Worm (Caenorhabditis elegans) whole organism, young adult: ENCODE data around the gene B0244.10.

Source experiments
- B0035.1 ChIP-seq: sonication (generic microtip); optimal IDR thresholded peaks from 2 replicates; lab custom pipeline; 2016; ENCODE audit warnings: missing genetic modification characterization, mild to moderate bottlenecking, missing compliant biosample characterization, missing genotype, missing genetic modification reagents
- B0261.1 ChIP-seq: sonication (generic microtip); optimal IDR thresholded peaks from 2 replicates; lab custom pipeline; 2016; ENCODE audit warnings: mild to moderate bottlenecking, missing genetic modification characterization, moderate library complexity, missing compliant biosample characterization
- K12H6.12 ChIP-seq: fragments of 200-800 bp; sonication (Bioruptor generic); optimal IDR thresholded peaks from 2 replicates; lab custom pipeline; 2018; ENCODE audit warnings: mild to moderate bottlenecking, missing genetic modification characterization, missing compliant biosample characterization
- ZK185.1 ChIP-seq: sonication (generic microtip); optimal IDR thresholded peaks from 2 replicates; lab custom pipeline; 2016; ENCODE audit warnings: mild to moderate bottlenecking, missing genetic modification characterization, missing compliant biosample characterization; ENCODE audit not compliant: poor library complexity, severe bottlenecking
- aptf-3 ChIP-seq: fragments of 200-800 bp; sonication (Bioruptor generic); IDR thresholded peaks from 2 replicates; pipeline ENCODE4 v1.3.6; 2022; ENCODE audit warnings: missing genetic modification characterization, missing compliant biosample characterization
- atf-7 ChIP-seq: sonication (generic microtip); optimal IDR thresholded peaks from 2 replicates; lab custom pipeline; 2017; ENCODE audit warnings: mild to moderate bottlenecking, missing genetic modification characterization, missing compliant biosample characterization
- attf-6 ChIP-seq: fragments of 200-800 bp; sonication (Bioruptor generic); IDR thresholded peaks from 2 replicates; pipeline ENCODE4 v1.3.6; 2022; ENCODE audit warnings: missing genetic modification reagents, missing genetic modification characterization, missing compliant biosample characterization
- cebp-1 ChIP-seq, 2 experiments: fragments of 200-800 bp in 1 of 2; sonication (Bioruptor generic) in 1 of 2; sonication (generic microtip) in 1 of 2; IDR thresholded peaks in 1 of 2; optimal IDR thresholded peaks in 1 of 2; 2 replicates each; pipeline versions ENCODE4 v1.3.6 to Lab custom; 2017 to 2022; ENCODE audit warnings: missing compliant biosample characterization in 2 of 2, missing genetic modification characterization in 2 of 2, mild to moderate bottlenecking in 1 of 2, missing genetic modification reagents in 1 of 2, moderate library complexity in 1 of 2
- ceh-27 ChIP-seq: fragments of 200-800 bp; sonication (Bioruptor generic); optimal IDR thresholded peaks from 2 replicates; lab custom pipeline; 2018; ENCODE audit warnings: mild to moderate bottlenecking, missing genetic modification characterization, moderate library complexity, missing compliant biosample characterization
- ceh-40 ChIP-seq: fragments of 200-800 bp; sonication (Bioruptor generic); IDR thresholded peaks from 2 replicates; pipeline ENCODE4 v1.3.6; 2022; ENCODE audit warnings: missing genetic modification characterization, missing compliant biosample characterization
- chd-7 ChIP-seq: sonication (generic microtip); optimal IDR thresholded peaks from 2 replicates; lab custom pipeline; 2016; ENCODE audit warnings: mild to moderate bottlenecking, missing genetic modification characterization, moderate library complexity, missing compliant biosample characterization
- die-1 ChIP-seq: sonication (generic microtip); optimal IDR thresholded peaks from 2 replicates; lab custom pipeline; 2016; ENCODE audit warnings: missing genotype, mild to moderate bottlenecking, missing genetic modification characterization, missing compliant biosample characterization
- hmg-1.2 ChIP-seq: fragments of 200-800 bp; sonication (Bioruptor generic); IDR thresholded peaks from 2 replicates; pipeline ENCODE4 v1.3.6; 2022; ENCODE audit warnings: missing genetic modification reagents, missing genetic modification characterization, missing compliant biosample characterization
- lag-1 ChIP-seq: fragments of 200-800 bp; sonication (Bioruptor generic); IDR thresholded peaks from 2 replicates; pipeline ENCODE4 v1.3.6; 2022; ENCODE audit warnings: missing genetic modification reagents, missing genetic modification characterization, missing compliant biosample characterization
- lin-35 ChIP-seq, 3 experiments: fragments of 150-350 bp in 2 of 3; sonication (generic microtip) in 1 of 3; optimal IDR thresholded peaks; 2 replicates each; lab custom pipeline; 2014 to 2018; ENCODE audit warnings: missing biosample characterization in 3 of 3, missing genetic modification characterization in 3 of 3, missing genetic modification reagents in 3 of 3
- lin-40 ChIP-seq: sonication (generic microtip); optimal IDR thresholded peaks from 2 replicates; lab custom pipeline; 2016; ENCODE audit warnings: missing genetic modification characterization, mild to moderate bottlenecking, missing compliant biosample characterization, missing genotype, missing genetic modification reagents
- lsl-1 ChIP-seq: fragments of 200-800 bp; sonication (Bioruptor generic); optimal IDR thresholded peaks from 2 replicates; lab custom pipeline; 2018; ENCODE audit warnings: mild to moderate bottlenecking, missing genetic modification characterization, moderate library complexity, missing compliant biosample characterization
- lsy-27 ChIP-seq: sonication (generic microtip); optimal IDR thresholded peaks from 2 replicates; lab custom pipeline; 2017; ENCODE audit warnings: missing genetic modification characterization, mild to moderate bottlenecking, missing compliant biosample characterization, antibody characterized with exemption, missing genotype, borderline replicate concordance; ENCODE audit not compliant: insufficient read depth
- mcd-1 ChIP-seq: fragments of 200-800 bp; sonication (Bioruptor generic); IDR thresholded peaks from 2 replicates; pipeline ENCODE4 v1.3.6; 2022; ENCODE audit warnings: missing genetic modification reagents, missing genetic modification characterization, missing compliant biosample characterization
- mxl-1 ChIP-seq: sonication (generic microtip); optimal IDR thresholded peaks from 2 replicates; lab custom pipeline; 2016; ENCODE audit warnings: missing genetic modification characterization, missing compliant biosample characterization
- nfya-1 ChIP-seq: sonication (generic microtip); optimal IDR thresholded peaks from 2 replicates; lab custom pipeline; 2017; ENCODE audit warnings: antibody characterized with exemption, missing compliant biosample characterization, missing genetic modification characterization, borderline replicate concordance; ENCODE audit not compliant: insufficient read depth
- nfya-2 ChIP-seq: fragments of 200-800 bp; sonication (Bioruptor generic); IDR thresholded peaks from 2 replicates; pipeline ENCODE4 v1.3.6; 2022; ENCODE audit warnings: missing genetic modification reagents, missing genetic modification characterization, missing compliant biosample characterization
- nfyb-1 ChIP-seq: fragments of 200-800 bp; sonication (Bioruptor generic); IDR thresholded peaks from 2 replicates; pipeline ENCODE4 v1.3.6; 2022; ENCODE audit warnings: missing genetic modification reagents, missing genetic modification characterization, missing compliant biosample characterization
- rcor-1 ChIP-seq: fragments of 200-800 bp; sonication (Bioruptor generic); IDR thresholded peaks from 2 replicates; pipeline ENCODE4 v1.3.6; 2022; ENCODE audit warnings: missing genetic modification reagents, missing genetic modification characterization, missing compliant biosample characterization
- rpc-1 ChIP-seq, 2 experiments: fragments of 150-350 bp in 1 of 2; sonication (generic microtip) in 1 of 2; optimal IDR thresholded peaks; 2 replicates each; lab custom pipeline; 2014 to 2018; ENCODE audit warnings: missing biosample characterization in 1 of 2, missing genetic modification characterization in 1 of 2, missing genetic modification reagents in 1 of 2, missing genotype in 1 of 2
- sdz-38 ChIP-seq: sonication (generic microtip); optimal IDR thresholded peaks from 2 replicates; lab custom pipeline; 2016; ENCODE audit warnings: missing genotype, missing genetic modification characterization, missing compliant biosample characterization
- snpc-1.1 ChIP-seq: sonication (generic microtip); optimal IDR thresholded peaks from 2 replicates; lab custom pipeline; 2017; ENCODE audit warnings: missing genetic modification characterization, mild to moderate bottlenecking, missing compliant biosample characterization, antibody characterized with exemption, moderate library complexity, missing genotype, missing genetic modification reagents; ENCODE audit not compliant: insufficient read depth
- snpc-3.4 ChIP-seq: sonication (generic microtip); optimal IDR thresholded peaks from 2 replicates; lab custom pipeline; 2017; ENCODE audit warnings: missing genetic modification characterization, mild to moderate bottlenecking, missing compliant biosample characterization, antibody characterized with exemption, moderate library complexity, missing genotype, missing genetic modification reagents
- somi-1 ChIP-seq: fragments of 200-800 bp; sonication (Bioruptor generic); optimal IDR thresholded peaks from 2 replicates; lab custom pipeline; 2018; ENCODE audit warnings: mild to moderate bottlenecking, missing genetic modification characterization, missing compliant biosample characterization
- tbp1 ChIP-seq: fragments of 200-800 bp; sonication (Bioruptor generic); optimal IDR thresholded peaks from 2 replicates; lab custom pipeline; 2018; ENCODE audit warnings: mild to moderate bottlenecking, missing genetic modification characterization, missing compliant biosample characterization
- zfh-2 ChIP-seq: fragments of 200-800 bp; sonication (Bioruptor generic); conservative IDR thresholded peaks from 2 replicates; pipeline ENCODE4 v1.3.6; 2022; ENCODE audit warnings: missing genetic modification reagents, missing genetic modification characterization, missing compliant biosample characterization
- ztf-3 ChIP-seq: fragments of 200-800 bp; sonication (Bioruptor generic); optimal IDR thresholded peaks from 2 replicates; lab custom pipeline; 2018; ENCODE audit warnings: mild to moderate bottlenecking, missing genetic modification characterization, missing compliant biosample characterization

B0244.10 gene

ce11 chrIII:5755204-5755603 is 20.2 kb downstream of the B0244.10 start, which contains the start of gene ida-1 (continued):
- TF ChIP-seq lag-1 (GFP tag; lab: Robert Waterston, UW) (no peak), B0261.1 (tag; lab: Kevin White, UChicago) (no peak), nfya-2 (no peak), attf-6 (GFP tag; lab: Robert Waterston, UW) (no peak)

ce11 chrIII:5757492-5758045 is 22.6 kb downstream of the B0244.10 start:
- TF ChIP-seq nfya-1 (no peak), somi-1 (GFP tag; lab: Kevin White, UChicago) (no peak), rpc-1 (optimal IDR thresholded peaks at IDR 0.05; lab: Kevin White, UChicago) (no peak), rpc-1 (tag; optimal IDR thresholded peaks at IDR 0.05; lab: Kevin White, UChicago) (no peak), die-1 (no peak), lsy-27 (tag; lab: Kevin White, UChicago) (no peak), mxl-1 (tag; lab: Kevin White, UChicago) (no peak), sdz-38 (tag; lab: Kevin White, UChicago) (no peak), lin-40 (tag; lab: Kevin White, UChicago) (no peak), B0035.1 (tag; lab: Kevin White, UChicago) (no peak), snpc-1.1 (no peak), snpc-3.4 (no peak), aptf-3 (GFP tag; lab: Robert Waterston, UW) (no peak), tbp1 (GFP tag; lab: Kevin White, UChicago) (no peak), rcor-1 (GFP tag; lab: Robert Waterston, UW) (no peak)

- TF ChIP-seq atf-7 = peak; percentile 95
- peak; percentile 28; the same call in 1 of the 2 replicates for TF ChIP-seq zfh-2 (GFP tag; lab: Robert Waterston, UW)
- TF ChIP-seq K12H6.12 (tag; lab: Kevin White, UChicago) = peak; percentile 53
- peak; percentile 31 for TF ChIP-seq lin-40 (tag; lab: Kevin White, UChicago)
- TF ChIP-seq ceh-27 (GFP tag; lab: Kevin White, UChicago) = peak; percentile 17
- 0 out of 2 replicates have a peak, but pooled peaks have one; percentile 35 for TF ChIP-seq rcor-1 (GFP tag; lab: Robert Waterston, UW)
- 0 out of 2 replicates have a peak, but pooled peaks have one; percentile 48 for TF ChIP-seq mcd-1
- no peak for TF ChIP-seq lsl-1 (GFP tag; lab: Kevin White, UChicago)
- TF ChIP-seq ztf-3 (GFP tag; lab: Kevin White, UChicago) = no peak
- TF ChIP-seq ceh-40 (GFP tag; lab: Robert Waterston, UW) = no peak
- peak in 1 of 3 experiments; percentile 84 for TF ChIP-seq lin-35 (GFP tag; optimal IDR thresholded peaks at IDR 0.05; lab: Kevin White, UChicago)
- peak; percentile 7 for TF ChIP-seq ZK185.1
- TF ChIP-seq nfyb-1 (GFP tag; lab: Robert Waterston, UW) = peak; percentile 57; the same call in 1 of the 2 replicates
- TF ChIP-seq hmg-1.2 = peak; percentile 30; the same call in 1 of the 2 replicates
- peak; percentile 24 for TF ChIP-seq chd-7 (tag; lab: Kevin White, UChicago)
- no peak for TF ChIP-seq cebp-1 (GFP tag; IDR thresholded peaks at IDR 0.05; lab: Robert Waterston, UW)
- peak; percentile 35 for TF ChIP-seq cebp-1 (tag; optimal IDR thresholded peaks at IDR 0.05; lab: Kevin White, UChicago)
These were observed 23.7 kb downstream of the B0244.10 start for ce11 chrIII:5758519-5759099.
